Fruit fly (Drosophila melanogaster): ENCODE results near the gene FER.

DNA sequence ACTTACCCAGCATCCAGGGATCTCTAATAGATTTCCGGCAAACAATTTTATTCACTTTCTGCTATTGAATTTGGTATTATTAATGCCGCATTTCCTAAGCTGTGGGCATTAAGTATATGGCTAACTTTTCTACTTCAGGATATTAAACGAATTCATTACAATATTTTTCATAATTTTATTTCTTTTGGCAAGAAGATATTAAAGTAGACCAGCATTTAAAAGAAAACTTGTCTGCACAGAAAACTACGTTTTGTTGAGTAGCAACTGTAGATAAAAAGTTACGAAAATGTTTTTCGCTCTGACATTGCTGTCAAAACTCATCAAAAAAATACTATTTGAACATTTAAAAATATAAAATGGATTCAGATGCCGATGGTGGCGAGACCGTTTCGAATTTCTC, 72.9 kb downstream of the FER start, which contains the start of gene HP1e:
- TF ChIP-seq CG2199 (GFP tag; IDR thresholded peaks at IDR 0.05) (no peak), Mrtf (GFP tag; IDR thresholded peaks at IDR 0.05) (no peak), Med (GFP tag) (no peak), CG9932 (GFP tag; IDR thresholded peaks at IDR 0.05) (no peak), ewg (GFP tag; optimal IDR thresholded peaks at IDR 0.05) (no peak)

Data from whole organism, embryonic.